Fruit fly (Drosophila melanogaster): ENCODE results near the gene CG31676.

dm6 chr2L:20812283-20813189, 28.0 kb upstream of the CG31676 start:
- TF ChIP-seq lola (GFP tag; optimal IDR thresholded peaks at IDR 0.05) (no peak), pan (optimal IDR thresholded peaks at IDR 0.05) (no peak), Myc (optimal IDR thresholded peaks at IDR 0.05) (no peak), brk (GFP tag; optimal IDR thresholded peaks at IDR 0.05) (no peak), CG32264 (GFP tag; optimal IDR thresholded peaks at IDR 0.05) (no peak), Abd-B (GFP tag; optimal IDR thresholded peaks at IDR 0.05) (no peak), Hr78 (GFP tag; optimal IDR thresholded peaks at IDR 0.05) (no peak), Vsx2 (GFP tag; optimal IDR thresholded peaks at IDR 0.05; ENCODE audit: partially characterized antibody) (no peak), sv (GFP tag; optimal IDR thresholded peaks at IDR 0.05) (no peak)

Measured in whole organism, wandering third instar larva.